Worm (Caenorhabditis elegans) whole organism, L4/young adult: Measurements from ENCODE around the gene ctps-1.

ENCODE experiments used
- W03F9.2 ChIP-seq: fragments of 150-350 bp; optimal IDR thresholded peaks from 2 replicates; lab custom pipeline; 2014; ENCODE audit warnings: missing biosample characterization, missing genetic modification characterization
- dao-5 ChIP-seq: sonication (generic microtip); optimal IDR thresholded peaks from 2 replicates; lab custom pipeline; 2016; ENCODE audit warnings: missing genotype, missing genetic modification characterization, moderate library complexity, missing compliant biosample characterization

- TF ChIP-seq dao-5 (tag; lab: Kevin White, UChicago): no peak
- TF ChIP-seq W03F9.2 (tag; lab: Kevin White, UChicago): no peak
Observed at ce11 chrV:16814541-16815207, 20.0 kb downstream of the ctps-1 start.
